Worm (Caenorhabditis elegans): ENCODE measurements around the gene B0393.7.

- TF ChIP-seq snpc-4 (tag; optimal IDR thresholded peaks at IDR 0.05) (no peak), pha-4 (tag; optimal IDR thresholded peaks at IDR 0.05) (no peak), lsy-2 (tag; optimal IDR thresholded peaks at IDR 0.05) (no peak), ztf-11 (tag; optimal IDR thresholded peaks at IDR 0.05) (no peak), elt-3 (tag; optimal IDR thresholded peaks at IDR 0.05) (no peak)
These were observed 39.3 kb upstream of the B0393.7 start, which contains the start of gene F26A1.4 for ce11 chrIII:4817240-4817639.
